Worm (Caenorhabditis elegans) whole organism, late embryonic: ENCODE data around the gene cdc-25.2.

ENCODE experiments used
- C38D4.7 ChIP-seq: fragments of 200-800 bp; sonication (Bioruptor generic); optimal IDR thresholded peaks from 2 replicates; lab custom pipeline; 2018; ENCODE audit warnings: mild to moderate bottlenecking, missing genetic modification characterization, moderate library complexity, missing compliant biosample characterization
- F13H6.1 ChIP-seq: sonication (generic microtip); optimal IDR thresholded peaks from 2 replicates; lab custom pipeline; 2016; ENCODE audit warnings: missing genetic modification characterization, missing compliant biosample characterization
- K02D7.2 ChIP-seq: sonication (generic microtip); optimal IDR thresholded peaks from 2 replicates; lab custom pipeline; 2017; ENCODE audit warnings: mild to moderate bottlenecking, missing genetic modification characterization, missing compliant biosample characterization
- K09A11.1 ChIP-seq: sonication (generic microtip); optimal IDR thresholded peaks from 2 replicates; lab custom pipeline; 2017; ENCODE audit warnings: antibody characterized with exemption, mild to moderate bottlenecking, missing genetic modification characterization, missing compliant biosample characterization; ENCODE audit not compliant: insufficient read depth
- Y22D7AL.16 ChIP-seq: sonication (generic microtip); optimal IDR thresholded peaks from 2 replicates; lab custom pipeline; 2016; ENCODE audit warnings: missing genetic modification characterization, missing compliant biosample characterization
- ceh-14 ChIP-seq: sonication (generic microtip); optimal IDR thresholded peaks from 2 replicates; lab custom pipeline; 2016; ENCODE audit warnings: missing genotype, missing genetic modification characterization, missing compliant biosample characterization
- ceh-18 ChIP-seq: sonication (generic microtip); optimal IDR thresholded peaks from 2 replicates; lab custom pipeline; 2016; ENCODE audit warnings: missing genetic modification characterization, missing compliant biosample characterization
- ceh-30 ChIP-seq: fragments of 150-350 bp; optimal IDR thresholded peaks from 2 replicates; lab custom pipeline; 2014; ENCODE audit warnings: missing biosample characterization, missing genetic modification characterization
- ceh-31 ChIP-seq: sonication (generic microtip); optimal IDR thresholded peaks from 2 replicates; lab custom pipeline; 2016; ENCODE audit warnings: missing genetic modification characterization, missing compliant biosample characterization
- ceh-34 ChIP-seq: sonication (generic microtip); optimal IDR thresholded peaks from 2 replicates; lab custom pipeline; 2016; ENCODE audit warnings: mild to moderate bottlenecking, missing genetic modification characterization, missing compliant biosample characterization
- ceh-48 ChIP-seq: sonication (generic microtip); optimal IDR thresholded peaks from 2 replicates; lab custom pipeline; 2016; ENCODE audit warnings: missing genetic modification characterization, inconsistent platforms, missing compliant biosample characterization
- dmd-4 ChIP-seq: sonication (generic microtip); optimal IDR thresholded peaks from 2 replicates; lab custom pipeline; 2016; ENCODE audit warnings: borderline replicate concordance, missing genetic modification characterization, missing compliant biosample characterization
- dve-1 ChIP-seq: sonication (generic microtip); optimal IDR thresholded peaks from 2 replicates; lab custom pipeline; 2017; ENCODE audit warnings: antibody characterized with exemption, mild to moderate bottlenecking, missing genetic modification characterization, missing compliant biosample characterization
- elt-4 ChIP-seq: sonication (generic microtip); optimal IDR thresholded peaks from 2 replicates; lab custom pipeline; 2016; ENCODE audit warnings: missing genetic modification characterization, missing compliant biosample characterization
- fax-1 ChIP-seq: sonication (generic microtip); optimal IDR thresholded peaks from 2 replicates; lab custom pipeline; 2016; ENCODE audit warnings: missing genotype, missing genetic modification characterization, missing compliant biosample characterization
- hlh-13 ChIP-seq: fragments of 200-800 bp; sonication (Bioruptor generic); optimal IDR thresholded peaks from 2 replicates; lab custom pipeline; 2018; ENCODE audit warnings: mild to moderate bottlenecking, missing genetic modification characterization, missing compliant biosample characterization
- hlh-15 ChIP-seq: sonication (generic microtip); optimal IDR thresholded peaks from 2 replicates; lab custom pipeline; 2016; ENCODE audit warnings: missing genetic modification characterization, missing compliant biosample characterization
- hlh-30 ChIP-seq: sonication (generic microtip); optimal IDR thresholded peaks from 2 replicates; lab custom pipeline; 2017; ENCODE audit warnings: antibody characterized with exemption, missing genetic modification characterization, missing compliant biosample characterization; ENCODE audit not compliant: insufficient read depth
- lim-6 ChIP-seq: sonication (generic microtip); optimal IDR thresholded peaks from 2 replicates; lab custom pipeline; 2016; ENCODE audit warnings: missing genetic modification characterization, missing compliant biosample characterization
- madf-2 ChIP-seq: sonication (generic microtip); optimal IDR thresholded peaks from 2 replicates; lab custom pipeline; 2017; ENCODE audit warnings: missing genetic modification characterization, missing compliant biosample characterization
- nfya-1 ChIP-seq: sonication (generic microtip); optimal IDR thresholded peaks from 2 replicates; lab custom pipeline; 2017; ENCODE audit warnings: missing genetic modification characterization, mild to moderate bottlenecking, missing compliant biosample characterization, antibody characterized with exemption, moderate library complexity
- odd-2 ChIP-seq: sonication (generic microtip); optimal IDR thresholded peaks from 2 replicates; lab custom pipeline; 2017; ENCODE audit warnings: antibody characterized with exemption, mild to moderate bottlenecking, missing genetic modification characterization, missing compliant biosample characterization
- pag-3 ChIP-seq: sonication (generic microtip); optimal IDR thresholded peaks from 2 replicates; lab custom pipeline; 2016; ENCODE audit warnings: missing compliant biosample characterization, missing genetic modification characterization, borderline replicate concordance
- pax-1 ChIP-seq: fragments of 150-350 bp; optimal IDR thresholded peaks from 2 replicates; lab custom pipeline; 2014; ENCODE audit warnings: missing biosample characterization, missing genetic modification characterization
- pqm-1 ChIP-seq: sonication (generic microtip); optimal IDR thresholded peaks from 2 replicates; lab custom pipeline; 2016; ENCODE audit warnings: missing genetic modification characterization, missing compliant biosample characterization
- pros-1 ChIP-seq: fragments of 150-350 bp; optimal IDR thresholded peaks from 2 replicates; lab custom pipeline; 2014; ENCODE audit warnings: missing biosample characterization, missing genetic modification reagents, missing genetic modification characterization
- ref-2 ChIP-seq: sonication (generic microtip); optimal IDR thresholded peaks from 2 replicates; lab custom pipeline; 2016; ENCODE audit warnings: missing genetic modification characterization, missing compliant biosample characterization
- rnt-1 ChIP-seq: sonication (generic microtip); optimal IDR thresholded peaks from 2 replicates; lab custom pipeline; 2016; ENCODE audit warnings: missing genetic modification characterization, missing compliant biosample characterization
- sox-2 ChIP-seq: fragments of 200-800 bp; sonication (Bioruptor generic); IDR thresholded peaks from 2 replicates; pipeline ENCODE4 v1.3.6; 2022; ENCODE audit warnings: missing genetic modification reagents, missing genetic modification characterization, missing compliant biosample characterization
- sox-4 ChIP-seq: sonication (generic microtip); optimal IDR thresholded peaks from 2 replicates; lab custom pipeline; 2017; ENCODE audit warnings: mild to moderate bottlenecking, missing genetic modification characterization, inconsistent platforms, missing compliant biosample characterization
- syd-9 ChIP-seq: sonication (generic microtip); optimal IDR thresholded peaks from 2 replicates; lab custom pipeline; 2016; ENCODE audit warnings: mild to moderate bottlenecking, missing genetic modification characterization, moderate library complexity, missing compliant biosample characterization
- tbx-2 ChIP-seq: sonication (generic microtip); optimal IDR thresholded peaks from 2 replicates; lab custom pipeline; 2016; ENCODE audit warnings: missing genetic modification characterization, missing compliant biosample characterization
- ttx-3 ChIP-seq: sonication (generic microtip); optimal IDR thresholded peaks from 2 replicates; lab custom pipeline; 2016; ENCODE audit warnings: missing genetic modification reagents, missing genetic modification characterization, missing compliant biosample characterization
- unc-42 ChIP-seq: sonication (generic microtip); optimal IDR thresholded peaks from 2 replicates; lab custom pipeline; 2016; ENCODE audit warnings: missing genotype, missing genetic modification characterization, missing compliant biosample characterization
- unc-55 ChIP-seq: sonication (generic microtip); optimal IDR thresholded peaks from 2 replicates; lab custom pipeline; 2017; ENCODE audit warnings: missing biosample characterization, missing genetic modification reagents, missing genetic modification characterization
- ztf-16 ChIP-seq: sonication (generic microtip); optimal IDR thresholded peaks from 2 replicates; lab custom pipeline; 2017; ENCODE audit warnings: missing genetic modification characterization, missing compliant biosample characterization

Gene cdc-25.2

DNA sequence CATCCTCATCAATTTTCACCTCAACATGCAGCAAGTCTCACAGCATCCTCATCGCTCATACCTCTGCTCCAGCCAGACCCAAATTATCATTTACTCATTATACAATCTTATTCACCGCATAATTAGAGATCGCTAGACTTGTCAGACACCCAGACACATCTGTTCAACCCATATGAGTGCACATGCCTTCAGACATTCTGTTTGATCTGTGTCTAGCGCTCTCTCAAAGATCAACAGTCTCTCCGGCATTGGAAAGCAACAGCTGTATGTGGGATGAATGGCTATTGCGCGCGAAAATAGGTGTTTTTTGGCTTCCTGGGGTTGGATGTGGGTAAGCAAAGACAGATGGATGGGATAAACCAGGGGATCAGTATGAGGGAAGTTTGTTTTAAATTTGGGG, 5.7 kb downstream of the cdc-25.2 start:
- TF ChIP-seq ref-2 (tag; lab: Kevin White, UChicago) = peak; percentile 17
- no peak for TF ChIP-seq K09A11.1 (tag; lab: Kevin White, UChicago)
- no peak for TF ChIP-seq unc-42 (tag; lab: Kevin White, UChicago)
- TF ChIP-seq ceh-48 (tag; lab: Kevin White, UChicago) = no peak
- no peak for TF ChIP-seq pax-1
- TF ChIP-seq hlh-30 (tag; lab: Kevin White, UChicago) = peak; percentile 5
- TF ChIP-seq ceh-34 (tag; lab: Kevin White, UChicago) = no peak
- TF ChIP-seq ttx-3 (tag; lab: Kevin White, UChicago) = no peak
- TF ChIP-seq ztf-16 (tag; lab: Kevin White, UChicago) = no peak
- no peak for TF ChIP-seq dmd-4 (tag; lab: Kevin White, UChicago)
- TF ChIP-seq ceh-18 (tag; lab: Kevin White, UChicago) = no peak
- TF ChIP-seq, all 69 proteins: peak for 2

DNA sequence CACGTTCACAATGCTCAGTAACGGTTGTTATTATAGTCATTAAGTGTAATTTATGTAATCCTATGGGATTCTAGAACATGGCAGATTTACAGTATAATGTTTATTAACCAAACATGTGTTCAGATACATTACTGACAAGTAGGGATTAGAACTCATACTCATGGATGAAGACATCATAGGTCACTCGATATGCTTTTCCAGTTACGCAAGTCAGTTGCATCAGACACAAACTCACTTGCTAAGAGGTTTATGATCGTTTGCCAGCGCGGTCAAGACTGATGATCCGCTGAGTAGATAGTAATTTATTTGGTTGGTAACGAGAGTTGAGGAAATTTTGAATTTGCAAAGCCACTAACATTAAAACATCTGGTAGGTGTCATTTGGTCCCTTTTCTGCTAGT, 7.7 kb downstream of the cdc-25.2 start:
- TF ChIP-seq syd-9 (tag; lab: Kevin White, UChicago) (no peak), Y22D7AL.16 (tag; lab: Kevin White, UChicago) (no peak), K02D7.2 (tag; lab: Kevin White, UChicago) (no peak), ceh-30 (tag; lab: Kevin White, UChicago) (no peak), lim-6 (tag; lab: Kevin White, UChicago) (no peak), elt-4 (tag; lab: Kevin White, UChicago) (no peak), ceh-14 (tag; lab: Kevin White, UChicago) (no peak), pag-3 (tag; lab: Kevin White, UChicago) (no peak), hlh-15 (no peak), pros-1 (tag; lab: Kevin White, UChicago) (no peak), dmd-4 (tag; lab: Kevin White, UChicago) (no peak), odd-2 (tag; lab: Kevin White, UChicago) (no peak), unc-55 (no peak)

DNA sequence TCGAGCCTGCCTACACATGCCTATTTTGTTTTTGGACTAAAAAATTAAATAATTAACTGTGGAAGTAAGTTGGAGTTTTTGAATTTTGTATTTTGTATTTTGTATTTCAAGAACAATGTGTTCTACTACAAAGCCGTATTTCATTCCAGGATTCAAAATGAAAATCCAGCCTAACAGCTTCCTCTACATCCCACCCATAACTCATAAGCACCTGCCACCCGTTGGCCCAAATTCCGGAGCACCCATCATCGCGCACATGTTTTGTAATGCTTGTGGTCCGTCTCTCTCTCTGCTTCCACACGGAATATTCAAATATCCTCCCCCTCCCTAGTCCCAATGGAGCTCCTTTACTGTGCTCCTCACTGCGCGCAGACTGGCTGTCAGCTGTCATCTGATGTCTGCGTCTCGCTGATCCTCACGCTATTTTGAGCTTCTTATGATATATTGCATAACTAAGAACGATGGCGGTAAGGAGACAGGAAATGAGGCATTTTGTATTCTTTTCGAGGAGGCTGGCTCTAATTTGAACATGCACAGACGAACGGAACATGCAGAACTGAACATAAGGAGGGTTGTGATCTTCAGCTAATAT, 8.7 kb downstream of the cdc-25.2 start:
- TF ChIP-seq ref-2 (tag; lab: Kevin White, UChicago) (peak; percentile 21), rnt-1 (tag; lab: Kevin White, UChicago) (peak; percentile 16), F13H6.1 (tag; lab: Kevin White, UChicago) (no peak), ceh-30 (tag; lab: Kevin White, UChicago) (no peak), dmd-4 (tag; lab: Kevin White, UChicago) (peak; percentile 27), nfya-1 (tag; lab: Kevin White, UChicago) (peak; percentile 21), unc-55 (peak; percentile 92), sox-4 (no peak), K02D7.2 (tag; lab: Kevin White, UChicago) (no peak), pag-3 (tag; lab: Kevin White, UChicago) (no peak), pqm-1 (tag; lab: Kevin White, UChicago) (no peak), lim-6 (tag; lab: Kevin White, UChicago) (no peak), fax-1 (no peak), hlh-30 (tag; lab: Kevin White, UChicago) (peak; percentile 14), ceh-31 (tag; lab: Kevin White, UChicago) (peak; percentile 6), syd-9 (tag; lab: Kevin White, UChicago) (no peak), madf-2 (tag; lab: Kevin White, UChicago) (no peak), ceh-48 (tag; lab: Kevin White, UChicago) (no peak)

DNA sequence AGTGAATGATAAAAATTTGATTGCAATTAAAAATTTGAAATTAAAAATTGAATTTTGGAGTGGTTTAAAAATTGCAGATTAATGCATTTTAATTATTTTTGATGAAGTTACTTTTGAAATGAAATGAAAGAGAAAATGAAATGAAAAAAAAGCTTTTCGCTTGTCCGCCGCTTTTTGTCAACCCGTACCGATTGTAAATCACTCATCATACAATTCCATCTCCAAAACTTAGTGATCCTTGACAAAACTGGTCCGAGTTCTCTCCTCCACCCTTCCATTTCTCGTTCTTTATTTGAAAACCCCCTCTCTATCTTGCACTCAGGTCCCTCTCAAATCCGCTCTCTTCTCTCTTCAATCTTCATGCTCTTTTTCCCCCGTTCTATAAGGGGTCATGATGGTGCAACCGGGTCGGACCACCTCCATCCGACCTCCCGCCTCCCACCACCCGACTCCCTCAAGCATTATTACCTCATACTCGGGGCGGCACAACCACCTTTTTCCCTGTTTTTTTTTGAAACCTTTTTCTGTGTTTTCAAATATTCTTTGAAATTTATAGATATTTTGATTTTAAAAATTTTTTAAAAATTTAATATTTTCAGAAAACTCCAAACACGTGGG, 10.3 kb downstream of the cdc-25.2 start:
- TF ChIP-seq sox-4 = no peak
- TF ChIP-seq tbx-2 (tag; lab: Kevin White, UChicago) = no peak
- TF ChIP-seq C38D4.7 (GFP tag; lab: Kevin White, UChicago) = no peak
- TF ChIP-seq sox-2 (GFP tag; lab: Robert Waterston, UW) = no peak
- TF ChIP-seq dve-1 (tag; lab: Kevin White, UChicago) = no peak
- TF ChIP-seq ceh-30 (tag; lab: Kevin White, UChicago) = no peak
- no peak for TF ChIP-seq hlh-13 (GFP tag; lab: Kevin White, UChicago)
